Worm (Caenorhabditis elegans) whole organism, L4/young adult: Measurements from ENCODE around the gene C15H7.4.

Source experiments
- W03F9.2 ChIP-seq: fragments of 150-350 bp; optimal IDR thresholded peaks from 2 replicates; lab custom pipeline; 2014; ENCODE audit warnings: missing biosample characterization, missing genetic modification characterization
- dao-5 ChIP-seq: sonication (generic microtip); optimal IDR thresholded peaks from 2 replicates; lab custom pipeline; 2016; ENCODE audit warnings: missing genotype, missing genetic modification characterization, moderate library complexity, missing compliant biosample characterization
- him-1 ChIP-seq: sonication (generic microtip); optimal IDR thresholded peaks from 2 replicates; lab custom pipeline; 2016; ENCODE audit warnings: missing genotype, missing genetic modification reagents, missing genetic modification characterization, missing compliant biosample characterization

DNA sequence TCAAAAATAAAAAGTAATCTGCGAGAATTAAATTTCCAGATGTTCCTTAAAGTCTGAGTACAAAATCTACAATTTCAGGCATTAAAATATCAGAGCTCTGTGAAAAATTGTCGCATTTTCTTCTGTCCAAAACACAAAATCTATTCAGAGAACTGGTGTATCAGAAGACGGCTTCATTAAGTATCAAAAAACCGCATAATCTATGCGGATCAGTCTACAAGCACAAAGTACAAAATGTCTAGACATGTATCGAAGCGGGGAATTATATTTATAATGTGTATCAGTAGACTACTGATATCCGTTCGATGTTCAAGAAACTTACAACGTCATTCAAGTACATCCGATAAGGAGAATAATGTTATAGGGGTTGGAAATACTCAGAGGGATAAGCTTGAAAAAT, 13.8 kb upstream of the C15H7.4 start:
- TF ChIP-seq dao-5 (tag; lab: Kevin White, UChicago) (no peak), him-1 (tag; lab: Kevin White, UChicago) (no peak), W03F9.2 (tag; lab: Kevin White, UChicago) (no peak)
